Worm (Caenorhabditis elegans): ENCODE results near the gene kin-29.

Gene kin-29

ce11 chrX:2853963-2854362 lies 1.7 kb upstream of the kin-29 start:
- TF ChIP-seq ceh-30 (tag; optimal IDR thresholded peaks at IDR 0.05) (no peak), madf-2 (tag; optimal IDR thresholded peaks at IDR 0.05) (no peak), nhr-232 (tag; optimal IDR thresholded peaks at IDR 0.05) (no peak), T23F11.4 (GFP tag; optimal IDR thresholded peaks at IDR 0.05) (no peak), zip-5 (tag; optimal IDR thresholded peaks at IDR 0.05) (no peak), mec-3 (tag; optimal IDR thresholded peaks at IDR 0.05; ENCODE audit: borderline replicate concordance) (no peak), pha-4 (tag; optimal IDR thresholded peaks at IDR 0.05) (no peak), hlh-15 (tag; optimal IDR thresholded peaks at IDR 0.05) (no peak), ets-4 (tag; optimal IDR thresholded peaks at IDR 0.05) (no peak), ceh-24 (tag; optimal IDR thresholded peaks at IDR 0.05) (no peak), rnt-1 (tag; optimal IDR thresholded peaks at IDR 0.05) (no peak), ref-2 (tag; optimal IDR thresholded peaks at IDR 0.05) (no peak), pha-2 (tag; optimal IDR thresholded peaks at IDR 0.05) (no peak), ama-1 (optimal IDR thresholded peaks at IDR 0.05) (no peak)

ce11 chrX:2843508-2843907 lies 8.7 kb downstream of the kin-29 start:
- no peak for TF ChIP-seq sox-4 (tag; optimal IDR thresholded peaks at IDR 0.05)
- TF ChIP-seq nhr-232 (tag; optimal IDR thresholded peaks at IDR 0.05): no peak
- TF ChIP-seq ceh-24 (tag; optimal IDR thresholded peaks at IDR 0.05): no peak
- TF ChIP-seq T23F11.4 (GFP tag; optimal IDR thresholded peaks at IDR 0.05): no peak
- TF ChIP-seq ttx-3 (tag; optimal IDR thresholded peaks at IDR 0.05): no peak
- TF ChIP-seq dve-1 (tag; optimal IDR thresholded peaks at IDR 0.05): no peak
- TF ChIP-seq ztf-16 (tag; optimal IDR thresholded peaks at IDR 0.05): no peak
- TF ChIP-seq unc-86 (tag; optimal IDR thresholded peaks at IDR 0.05): no peak
- TF ChIP-seq unc-55 (GFP tag; optimal IDR thresholded peaks at IDR 0.05): no peak
- TF ChIP-seq tbx-2 (tag; optimal IDR thresholded peaks at IDR 0.05): no peak
- TF ChIP-seq ceh-19 (GFP tag; optimal IDR thresholded peaks at IDR 0.05): no peak
- TF ChIP-seq ceh-14 (tag; optimal IDR thresholded peaks at IDR 0.05): no peak
- TF ChIP-seq pat-9 (tag; optimal IDR thresholded peaks at IDR 0.05): no peak
- no peak for TF ChIP-seq eyg-1 (tag; optimal IDR thresholded peaks at IDR 0.05)
- no peak for TF ChIP-seq F13H6.1 (tag; optimal IDR thresholded peaks at IDR 0.05)
- TF ChIP-seq pag-3 (tag; optimal IDR thresholded peaks at IDR 0.05; ENCODE audit: borderline replicate concordance): no peak
- TF ChIP-seq elt-2 (tag; optimal IDR thresholded peaks at IDR 0.05): no peak
- no peak for TF ChIP-seq ceh-9 (tag; optimal IDR thresholded peaks at IDR 0.05)
- TF ChIP-seq hlh-15 (tag; optimal IDR thresholded peaks at IDR 0.05): no peak
- TF ChIP-seq dmd-4 (tag; optimal IDR thresholded peaks at IDR 0.05; ENCODE audit: borderline replicate concordance): no peak

ce11 chrX:2841754-2842153 lies 10.5 kb downstream of the kin-29 start:
- TF ChIP-seq odd-2 (tag; optimal IDR thresholded peaks at IDR 0.05): no peak
- TF ChIP-seq pros-1 (tag; optimal IDR thresholded peaks at IDR 0.05): no peak
- TF ChIP-seq unc-3 (GFP tag; conservative IDR thresholded peaks at IDR 0.05): no peak
- TF ChIP-seq unc-3 (tag; optimal IDR thresholded peaks at IDR 0.05): no peak
- peak; percentile 35 for TF ChIP-seq elt-2 (tag; optimal IDR thresholded peaks at IDR 0.05)

- no peak for TF ChIP-seq ets-4 (tag; optimal IDR thresholded peaks at IDR 0.05)
- no peak for TF ChIP-seq nfya-1 (tag; optimal IDR thresholded peaks at IDR 0.05)
- TF ChIP-seq fkh-6 (tag; optimal IDR thresholded peaks at IDR 0.05): no peak
- no peak for TF ChIP-seq ztf-16 (tag; optimal IDR thresholded peaks at IDR 0.05)
- no peak for TF ChIP-seq T23F11.4 (GFP tag; optimal IDR thresholded peaks at IDR 0.05)
- no peak for TF ChIP-seq lim-6 (tag; optimal IDR thresholded peaks at IDR 0.05)
- TF ChIP-seq ceh-18 (tag; optimal IDR thresholded peaks at IDR 0.05): no peak
- TF ChIP-seq ceh-22 (tag; optimal IDR thresholded peaks at IDR 0.05): no peak
- TF ChIP-seq unc-55 (GFP tag; optimal IDR thresholded peaks at IDR 0.05): no peak
Measured at ce11 chrX:2840287-2840686, 12.0 kb downstream of the kin-29 start, which contains the start of gene Y71H10B.1. Y71H10B.1 (minus strand) TSS chrX:2840292.
